Fruit fly (Drosophila melanogaster) whole organism, pupa: ENCODE measurements around the gene CG4951.

ENCODE experiments used
- CG12605 ChIP-seq: fragments of 200-800 bp; sonication (Bioruptor generic); IDR thresholded peaks from 2 replicates; pipeline ENCODE4 v1.3.6; 2022; ENCODE audit warnings: missing biosample characterization, missing genetic modification characterization
- CG8159 ChIP-seq: fragments of 200-800 bp; sonication (Bioruptor generic); optimal IDR thresholded peaks from 3 replicates; lab custom pipeline; 2018; ENCODE audit warnings: missing biosample characterization, mild to moderate bottlenecking, missing genetic modification characterization, moderate library complexity

- TF ChIP-seq CG8159 (peak; percentile 46), CG12605 (GFP tag; lab: Robert Waterston, UW) (no peak)
Measured at dm6 chr3R:27919385-27919789, 34.5 kb downstream of the CG4951 start, which contains the start of gene Boh1.
